Worm (Caenorhabditis elegans): ENCODE results near the gene madf-5.

madf-5 gene

ce11 chrII:14604261-14604660, 30.8 kb downstream of the madf-5 start:
- no peak for TF ChIP-seq unc-62 (GFP tag; optimal IDR thresholded peaks at IDR 0.05)

ce11 chrII:14605026-14605425, 31.6 kb downstream of the madf-5 start:
- TF ChIP-seq unc-62 (GFP tag; optimal IDR thresholded peaks at IDR 0.05), result no peak

- no peak for TF ChIP-seq unc-62 (GFP tag; optimal IDR thresholded peaks at IDR 0.05)
Measured at ce11 chrII:14605479-14605878, 32.1 kb downstream of the madf-5 start, which contains the start of gene F19H8.2. F19H8.2 (minus strand) TSS chrII:14605869.

ce11 chrII:14606172-14606571, 32.8 kb downstream of the madf-5 start, which contains the start of gene arl-3:
arl-3 (plus strand) TSS chrII:14606472.
- no peak for TF ChIP-seq unc-62 (GFP tag; optimal IDR thresholded peaks at IDR 0.05)

- no peak for TF ChIP-seq unc-62 (GFP tag; optimal IDR thresholded peaks at IDR 0.05)
Measured at ce11 chrII:14608508-14608907, 35.1 kb downstream of the madf-5 start.

ce11 chrII:14609297-14609937, 36.0 kb downstream of the madf-5 start:
- no peak for TF ChIP-seq unc-62 (GFP tag; optimal IDR thresholded peaks at IDR 0.05)

ce11 chrII:14610492-14611142, 37.2 kb downstream of the madf-5 start:
- TF ChIP-seq unc-62 (GFP tag; optimal IDR thresholded peaks at IDR 0.05), result no peak

ce11 chrII:14611307-14611706, 37.9 kb downstream of the madf-5 start:
- no peak for TF ChIP-seq unc-62 (GFP tag; optimal IDR thresholded peaks at IDR 0.05)

ce11 chrII:14615735-14616134, 42.3 kb downstream of the madf-5 start, which contains the start of gene mltn-9:
mltn-9 (plus strand) TSS chrII:14616035.
- TF ChIP-seq unc-62 (GFP tag; optimal IDR thresholded peaks at IDR 0.05), result no peak

- TF ChIP-seq unc-62 (GFP tag; optimal IDR thresholded peaks at IDR 0.05), result no peak
Measured at ce11 chrII:14616402-14616801, 43.0 kb downstream of the madf-5 start.

ce11 chrII:14616927-14617326, 43.5 kb downstream of the madf-5 start:
- no peak for TF ChIP-seq unc-62 (GFP tag; optimal IDR thresholded peaks at IDR 0.05)

- TF ChIP-seq unc-62 (GFP tag; optimal IDR thresholded peaks at IDR 0.05), result no peak
Measured at ce11 chrII:14618158-14618557, 44.7 kb downstream of the madf-5 start.

ce11 chrII:14618764-14619163, 45.3 kb downstream of the madf-5 start:
- TF ChIP-seq unc-62 (GFP tag; optimal IDR thresholded peaks at IDR 0.05), result no peak

ce11 chrII:14619806-14620205, 46.4 kb downstream of the madf-5 start:
- no peak for TF ChIP-seq unc-62 (GFP tag; optimal IDR thresholded peaks at IDR 0.05)

- no peak for TF ChIP-seq unc-62 (GFP tag; optimal IDR thresholded peaks at IDR 0.05)
Measured at ce11 chrII:14620730-14621129, 47.3 kb downstream of the madf-5 start.

ce11 chrII:14622758-14623157, 49.3 kb downstream of the madf-5 start, which contains the start of gene mltn-10:
mltn-10 (plus strand) TSS chrII:14623058.
- TF ChIP-seq unc-62 (GFP tag; optimal IDR thresholded peaks at IDR 0.05), result no peak

Measured in whole organism, dauer.